Worm (Caenorhabditis elegans) whole organism, early embryonic: Measurements from ENCODE around the gene epg-6.

Source experiments
- F13C5.2 ChIP-seq: sonication (generic microtip); optimal IDR thresholded peaks from 2 replicates; lab custom pipeline; 2017; ENCODE audit warnings: mild to moderate bottlenecking, missing genetic modification characterization, inconsistent platforms, missing compliant biosample characterization
- ama-1 ChIP-seq: fragments of 150-350 bp; optimal IDR thresholded peaks from 2 replicates; lab custom pipeline; 2014
- ceh-36 ChIP-seq: sonication (generic microtip); optimal IDR thresholded peaks from 2 replicates; lab custom pipeline; 2016; ENCODE audit warnings: missing genetic modification characterization, inconsistent platforms, missing compliant biosample characterization
- pes-1 ChIP-seq: fragments of 200-800 bp; sonication (Bioruptor generic); IDR thresholded peaks from 2 replicates; pipeline ENCODE4 v1.3.6; 2022; ENCODE audit warnings: missing genetic modification reagents, missing genetic modification characterization, missing compliant biosample characterization
- scrt-1 ChIP-seq: fragments of 200-800 bp; sonication (Bioruptor generic); IDR thresholded peaks from 2 replicates; pipeline ENCODE4 v1.3.6; 2022; ENCODE audit warnings: missing genetic modification characterization, missing compliant biosample characterization
- sea-1 ChIP-seq: fragments of 200-800 bp; sonication (Bioruptor generic); conservative IDR thresholded peaks from 2 replicates; pipeline ENCODE4 v1.3.6; 2022; ENCODE audit warnings: missing genetic modification characterization, missing compliant biosample characterization
- tbx-11 ChIP-seq: fragments of 200-800 bp; sonication (Bioruptor generic); IDR thresholded peaks from 2 replicates; pipeline ENCODE4 v1.3.6; 2022; ENCODE audit warnings: missing genetic modification characterization, missing compliant biosample characterization

DNA sequence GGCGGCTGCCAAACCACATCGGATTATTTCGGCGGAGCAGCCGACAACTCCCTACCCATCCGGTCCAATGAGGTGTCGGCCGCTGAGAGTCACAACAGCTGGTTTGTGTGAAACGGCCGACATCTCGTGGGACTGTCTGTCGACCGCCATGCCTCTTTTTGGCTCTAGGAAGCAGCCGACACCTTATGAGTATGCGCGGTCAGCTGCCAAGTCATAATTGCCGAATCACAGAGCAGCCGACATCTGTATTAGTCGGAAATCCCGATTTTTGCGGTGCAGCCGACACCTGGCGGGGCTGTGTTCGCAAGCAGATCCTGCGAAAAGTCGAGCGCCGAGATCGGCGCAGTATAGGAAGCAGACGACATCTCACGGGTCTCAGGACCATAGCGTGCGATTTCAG, 7.9 kb downstream of the epg-6 start:
- no peak for TF ChIP-seq ama-1 (lab: Kevin White, UChicago)
- TF ChIP-seq ceh-36 (tag; lab: Kevin White, UChicago), result no peak
- no peak for TF ChIP-seq scrt-1 (GFP tag; lab: Robert Waterston, UW)
- no peak for TF ChIP-seq tbx-11 (GFP tag; lab: Robert Waterston, UW)
- no peak for TF ChIP-seq F13C5.2 (tag; lab: Kevin White, UChicago)
- TF ChIP-seq pes-1 (GFP tag; lab: Robert Waterston, UW), result no peak
- TF ChIP-seq sea-1 (GFP tag; lab: Robert Waterston, UW), result no peak
